Worm (Caenorhabditis elegans) whole organism, young adult: ENCODE measurements around the gene W01B6.5.

Experiments
- F23B12.7 ChIP-seq: sonication (generic microtip); optimal IDR thresholded peaks from 2 replicates; lab custom pipeline; 2017; ENCODE audit warnings: missing genetic modification characterization, mild to moderate bottlenecking, missing compliant biosample characterization, antibody characterized with exemption, moderate library complexity; ENCODE audit not compliant: insufficient read depth
- F37B4.10 ChIP-seq: fragments of 200-800 bp; sonication (Bioruptor generic); IDR thresholded peaks from 2 replicates; pipeline ENCODE4 v1.3.6; 2022; ENCODE audit warnings: missing genetic modification characterization, missing compliant biosample characterization
- Y67H2A.10 ChIP-seq: fragments of 200-800 bp; sonication (Bioruptor generic); conservative IDR thresholded peaks from 2 replicates; pipeline ENCODE4 v1.3.6; 2022; ENCODE audit warnings: missing genetic modification reagents, missing genetic modification characterization, missing compliant biosample characterization
- aptf-3 ChIP-seq: fragments of 200-800 bp; sonication (Bioruptor generic); IDR thresholded peaks from 2 replicates; pipeline ENCODE4 v1.3.6; 2022; ENCODE audit warnings: missing genetic modification characterization, missing compliant biosample characterization
- hlh-12 ChIP-seq: sonication (generic microtip); optimal IDR thresholded peaks from 2 replicates; lab custom pipeline; 2016; ENCODE audit warnings: missing genetic modification characterization, missing compliant biosample characterization
- hmg-20 ChIP-seq: fragments of 200-800 bp; sonication (Bioruptor generic); IDR thresholded peaks from 2 replicates; pipeline ENCODE4 v1.3.6; 2022; ENCODE audit warnings: missing genetic modification reagents, missing genetic modification characterization, missing compliant biosample characterization
- lin-26 ChIP-seq: fragments of 200-800 bp; sonication (Bioruptor generic); IDR thresholded peaks from 2 replicates; pipeline ENCODE4 v1.3.6; 2022; ENCODE audit warnings: missing genetic modification reagents, missing genetic modification characterization, missing compliant biosample characterization
- lin-35 ChIP-seq, 3 experiments: fragments of 150-350 bp in 2 of 3; sonication (generic microtip) in 1 of 3; optimal IDR thresholded peaks; 2 replicates each; lab custom pipeline; 2014 to 2018; ENCODE audit warnings: missing biosample characterization in 3 of 3, missing genetic modification characterization in 3 of 3, missing genetic modification reagents in 3 of 3
- madf-6 ChIP-seq: fragments of 200-800 bp; sonication (Bioruptor generic); IDR thresholded peaks from 2 replicates; pipeline ENCODE4 v1.3.6; 2022; ENCODE audit warnings: missing genetic modification reagents, missing genetic modification characterization, missing compliant biosample characterization
- nfya-1 ChIP-seq: sonication (generic microtip); optimal IDR thresholded peaks from 2 replicates; lab custom pipeline; 2017; ENCODE audit warnings: antibody characterized with exemption, missing compliant biosample characterization, missing genetic modification characterization, borderline replicate concordance; ENCODE audit not compliant: insufficient read depth
- unc-62 ChIP-seq: fragments of 150-350 bp; optimal IDR thresholded peaks from 2 replicates; lab custom pipeline; 2014; ENCODE audit warnings: missing biosample characterization, missing genetic modification reagents, missing genetic modification characterization
- xnd-1 ChIP-seq: sonication (generic microtip); optimal IDR thresholded peaks from 2 replicates; lab custom pipeline; 2016; ENCODE audit warnings: missing genotype, missing genetic modification reagents, missing genetic modification characterization, missing compliant biosample characterization

- TF ChIP-seq lin-26 (GFP tag; lab: Robert Waterston, UW): no peak
- TF ChIP-seq madf-6: peak; percentile 40; the same call in 1 of the 2 replicates
- TF ChIP-seq xnd-1: no peak
- no peak for TF ChIP-seq aptf-3 (GFP tag; lab: Robert Waterston, UW)
- TF ChIP-seq lin-35 (GFP tag; optimal IDR thresholded peaks at IDR 0.05; lab: Kevin White, UChicago): peak in 1 of 3 experiments; percentile 7
- TF ChIP-seq Y67H2A.10 (GFP tag; lab: Robert Waterston, UW): no peak
- TF ChIP-seq unc-62 (GFP tag; lab: Kevin White, UChicago): no peak
- TF ChIP-seq hmg-20: no peak
- peak; percentile 91 for TF ChIP-seq F23B12.7
- no peak for TF ChIP-seq hlh-12 (tag; lab: Kevin White, UChicago)
- TF ChIP-seq F37B4.10 (GFP tag; lab: Robert Waterston, UW): no peak
- TF ChIP-seq nfya-1 (tag; lab: Kevin White, UChicago): no peak
Observed at ce11 chrIV:10085401-10086187, 9.6 kb downstream of the W01B6.5 start, which contains the start of the genes col-2 and ndc-80.
